Fruit fly (Drosophila melanogaster) whole organism, adult: Measurements from ENCODE around the gene Hsp67Bc.

Source experiments
- CG11617 ChIP-seq: fragments of 200-800 bp; sonication (Bioruptor generic); optimal IDR thresholded peaks from 2 replicates; lab custom pipeline; 2017; ENCODE audit warnings: mild to moderate bottlenecking, missing biosample characterization, missing genetic modification reagents, missing genetic modification characterization
- CG12768 ChIP-seq: fragments of 200-800 bp; sonication (Bioruptor generic); optimal IDR thresholded peaks from 2 replicates; lab custom pipeline; 2017; ENCODE audit warnings: missing biosample characterization, missing genetic modification characterization, mild to moderate bottlenecking, moderate library complexity, missing genetic modification reagents
- CG14711 ChIP-seq: fragments of 200-800 bp; sonication (Bioruptor generic); optimal IDR thresholded peaks from 2 replicates; lab custom pipeline; 2018; ENCODE audit warnings: missing biosample characterization, mild to moderate bottlenecking, missing genetic modification characterization, moderate library complexity
- CG1620 ChIP-seq: fragments of 200-800 bp; sonication (Bioruptor generic); optimal IDR thresholded peaks from 2 replicates; lab custom pipeline; 2016; ENCODE audit warnings: missing biosample characterization, missing genetic modification characterization
- CG33017 ChIP-seq: fragments of 200-800 bp; sonication (Bioruptor generic); optimal IDR thresholded peaks from 2 replicates; lab custom pipeline; 2018; ENCODE audit warnings: missing biosample characterization, mild to moderate bottlenecking, missing genetic modification characterization, moderate library complexity
- CG5204 ChIP-seq: fragments of 200-800 bp; sonication (Bioruptor generic); optimal IDR thresholded peaks from 2 replicates; lab custom pipeline; 2016; ENCODE audit warnings: missing biosample characterization, missing genetic modification characterization
- CG7045 ChIP-seq: fragments of 200-800 bp; sonication (Bioruptor generic); optimal IDR thresholded peaks from 2 replicates; lab custom pipeline; 2017; ENCODE audit warnings: missing biosample characterization, mild to moderate bottlenecking, missing genetic modification characterization
- CG7101 ChIP-seq: fragments of 200-800 bp; sonication (Bioruptor generic); optimal IDR thresholded peaks from 2 replicates; lab custom pipeline; 2018; ENCODE audit warnings: missing biosample characterization, mild to moderate bottlenecking, missing genetic modification characterization, moderate library complexity
- Clk ChIP-seq: fragments of 200-800 bp; sonication (Bioruptor generic); optimal IDR thresholded peaks from 2 replicates; lab custom pipeline; 2017; ENCODE audit warnings: missing biosample characterization, missing genetic modification characterization
- Crg-1 ChIP-seq: fragments of 200-800 bp; sonication (Bioruptor generic); optimal IDR thresholded peaks from 2 replicates; lab custom pipeline; 2016; ENCODE audit warnings: missing biosample characterization, missing genetic modification characterization
- Hr96 ChIP-seq: fragments of 200-800 bp; sonication (Bioruptor generic); optimal IDR thresholded peaks from 2 replicates; lab custom pipeline; 2016; ENCODE audit warnings: missing biosample characterization, missing genetic modification characterization
- Mnt ChIP-seq: fragments of 200-800 bp; sonication (Bioruptor generic); optimal IDR thresholded peaks from 2 replicates; lab custom pipeline; 2016; ENCODE audit warnings: missing biosample characterization, mild to moderate bottlenecking, missing genetic modification characterization
- bab1 ChIP-seq: fragments of 200-800 bp; sonication (Bioruptor generic); optimal IDR thresholded peaks from 3 replicates; lab custom pipeline; 2019; ENCODE audit warnings: missing biosample characterization, mild to moderate bottlenecking, missing genetic modification characterization, moderate library complexity
- cic ChIP-seq: fragments of 200-800 bp; sonication (Bioruptor generic); optimal IDR thresholded peaks from 2 replicates; lab custom pipeline; 2017; ENCODE audit warnings: missing biosample characterization, mild to moderate bottlenecking, missing genetic modification characterization, moderate library complexity
- cnc ChIP-seq, 2 experiments: fragments of >200 bp; optimal IDR thresholded peaks; 2 replicates each; lab custom pipeline; 2017
- kay ChIP-seq: fragments of 200-800 bp; sonication (Bioruptor generic); peaks from one replicate; lab custom pipeline; 2016; ENCODE audit warnings: missing biosample characterization, missing genetic modification characterization, borderline replicate concordance
- ovo ChIP-seq: fragments of 200-800 bp; sonication (Bioruptor generic); optimal IDR thresholded peaks from 2 replicates; lab custom pipeline; 2016; ENCODE audit warnings: missing biosample characterization, missing genetic modification characterization
- pad ChIP-seq: fragments of 200-800 bp; sonication (Bioruptor generic); optimal IDR thresholded peaks from 3 replicates; lab custom pipeline; 2017; ENCODE audit warnings: missing biosample characterization, missing genetic modification characterization, mild to moderate bottlenecking, moderate library complexity, missing genetic modification reagents
- tj ChIP-seq: fragments of 200-800 bp; sonication (Bioruptor generic); optimal IDR thresholded peaks from 3 replicates; lab custom pipeline; 2017; ENCODE audit warnings: missing biosample characterization, mild to moderate bottlenecking, missing genetic modification characterization, moderate library complexity
- toe ChIP-seq: fragments of 200-800 bp; sonication (Bioruptor generic); optimal IDR thresholded peaks from 2 replicates; lab custom pipeline; 2016; ENCODE audit warnings: missing biosample characterization, missing genetic modification characterization

Gene Hsp67Bc

DNA sequence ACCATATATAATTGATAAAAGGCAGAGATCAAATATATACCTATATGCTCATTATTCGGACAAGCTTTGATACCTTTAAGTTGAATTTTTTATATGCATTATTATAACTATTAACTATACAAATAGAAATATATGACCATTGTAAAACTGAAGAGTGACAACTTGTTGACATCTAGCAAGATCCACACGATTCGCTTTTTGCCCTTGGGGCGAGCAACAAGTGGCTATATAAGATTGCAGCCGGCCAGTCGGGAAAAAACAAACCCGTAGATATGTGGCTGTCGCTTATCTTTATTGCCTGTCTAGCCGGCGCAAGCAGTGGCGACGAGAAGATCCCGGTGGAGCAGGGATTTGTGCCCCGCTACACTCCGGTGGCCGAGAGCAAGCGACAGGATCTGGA lies 10.4 kb downstream of the Hsp67Bc start, which contains the start of gene CG34456:
Gene CG34456, plus strand, starts transcription at position 215 of the 400 bp plus-strand sequence.
- TF ChIP-seq CG7045 (GFP tag; lab: Kevin White, UChicago) (peak; percentile 55), bab1 (GFP tag; lab: Kevin White, UChicago) (no peak), toe (no peak), CG12768 (GFP tag; lab: Kevin White, UChicago) (peak; percentile 60), CG1620 (GFP tag; lab: Kevin White, UChicago) (no peak), CG7101 (tag; lab: Kevin White, UChicago) (peak; percentile 42), CG33017 (peak; percentile 79), ovo (GFP tag; lab: Kevin White, UChicago) (no peak), CG5204 (GFP tag; lab: Kevin White, UChicago) (no peak), Clk (no peak), kay (GFP tag; lab: Kevin White, UChicago) (peak; percentile 94), pad (no peak), Mnt (no peak), CG11617 (GFP tag; lab: Kevin White, UChicago) (peak; percentile 30), Hr96 (GFP tag; lab: Kevin White, UChicago) (no peak), Crg-1 (no peak), cnc (optimal IDR thresholded peaks at IDR 0.05; lab: Kevin White, UChicago) (no peak), cic (GFP tag; lab: Kevin White, UChicago) (peak; percentile 88), CG14711 (no peak), tj (GFP tag; lab: Kevin White, UChicago) (no peak)

DNA sequence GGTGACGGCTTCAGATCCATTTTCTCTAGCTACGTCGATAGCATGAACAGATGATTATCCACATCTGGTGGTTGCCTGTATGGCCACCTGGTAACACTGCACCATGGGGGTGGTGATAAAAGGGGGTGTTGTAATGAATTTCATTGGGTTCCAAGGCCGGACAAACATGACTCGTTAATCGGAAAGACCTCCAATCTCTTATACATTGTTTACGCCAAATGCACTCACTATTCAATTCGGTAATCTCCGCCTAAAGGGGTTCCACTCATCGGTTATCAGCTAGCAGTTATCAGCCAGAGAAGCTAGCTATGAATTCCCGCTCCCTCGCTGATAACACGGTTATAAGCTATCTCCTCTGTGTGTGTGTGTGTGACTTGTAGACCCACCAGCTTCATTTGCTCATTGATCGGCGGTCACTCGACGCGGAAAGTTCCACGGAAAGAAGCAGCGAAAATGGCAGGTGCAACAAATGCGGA lies 12.0 kb downstream of the Hsp67Bc start, which contains the start of gene Pdxk:
Gene Pdxk, plus strand, starts transcription at position 100 of the 476 bp plus-strand sequence.
- TF ChIP-seq CG1620 (GFP tag; lab: Kevin White, UChicago), result no peak
- TF ChIP-seq Crg-1, result no peak
- peak; percentile 50 for TF ChIP-seq pad
- peak; percentile 94 for TF ChIP-seq cic (GFP tag; lab: Kevin White, UChicago)
- TF ChIP-seq CG12768 (GFP tag; lab: Kevin White, UChicago), result peak; percentile 18
- TF ChIP-seq cnc (optimal IDR thresholded peaks at IDR 0.05; lab: Kevin White, UChicago), result peak in 1 of 2 experiments; percentile 3
- peak; percentile 49 for TF ChIP-seq CG7101 (tag; lab: Kevin White, UChicago)
- TF ChIP-seq CG33017, result peak; percentile 69
- TF ChIP-seq CG11617 (GFP tag; lab: Kevin White, UChicago), result peak; percentile 51
- TF ChIP-seq bab1 (GFP tag; lab: Kevin White, UChicago), result peak; percentile 39
- TF ChIP-seq CG14711, result peak; percentile 23
- TF ChIP-seq CG7045 (GFP tag; lab: Kevin White, UChicago), result peak; percentile 1
- TF ChIP-seq CG5204 (GFP tag; lab: Kevin White, UChicago), result no peak
- no peak for TF ChIP-seq kay (GFP tag; lab: Kevin White, UChicago)
- no peak for TF ChIP-seq Hr96 (GFP tag; lab: Kevin White, UChicago)
- no peak for TF ChIP-seq Clk
- peak; percentile 21 for TF ChIP-seq ovo (GFP tag; lab: Kevin White, UChicago)
- TF ChIP-seq Mnt, result peak; percentile 41
- TF ChIP-seq toe, result peak; percentile 46
- TF ChIP-seq tj (GFP tag; lab: Kevin White, UChicago), result peak; percentile 35

DNA sequence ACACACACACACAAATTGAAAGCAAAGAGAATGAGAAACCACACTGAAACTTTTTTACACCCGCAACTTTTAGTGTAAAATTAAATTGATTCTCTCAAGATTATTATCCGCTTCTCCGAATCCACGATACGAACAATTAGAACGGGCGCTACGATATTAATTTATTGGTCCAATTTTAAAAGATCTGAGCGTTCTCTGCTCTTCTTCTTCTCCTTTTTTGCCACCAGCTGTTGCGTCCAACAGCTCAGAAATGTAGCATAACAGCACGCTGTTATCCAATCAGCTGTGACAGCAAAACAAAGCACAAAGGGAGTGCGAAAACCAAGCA lies 13.6 kb downstream of the Hsp67Bc start, which contains the start of the genes UGP and Svip:
Gene UGP, minus strand, starts transcription at position 223 of the 328 bp plus-strand sequence.
Gene Svip, plus strand, starts transcription at position 287 of the 328 bp plus-strand sequence.
- TF ChIP-seq kay (GFP tag; lab: Kevin White, UChicago) (peak; percentile 76), CG7045 (GFP tag; lab: Kevin White, UChicago) (peak; percentile 14), bab1 (GFP tag; lab: Kevin White, UChicago) (peak; percentile 65), CG7101 (tag; lab: Kevin White, UChicago) (peak; percentile 38), CG11617 (GFP tag; lab: Kevin White, UChicago) (peak; percentile 26), CG14711 (peak; percentile 63), tj (GFP tag; lab: Kevin White, UChicago) (peak; percentile 30), toe (no peak), Crg-1 (no peak), Mnt (peak; percentile 49)

DNA sequence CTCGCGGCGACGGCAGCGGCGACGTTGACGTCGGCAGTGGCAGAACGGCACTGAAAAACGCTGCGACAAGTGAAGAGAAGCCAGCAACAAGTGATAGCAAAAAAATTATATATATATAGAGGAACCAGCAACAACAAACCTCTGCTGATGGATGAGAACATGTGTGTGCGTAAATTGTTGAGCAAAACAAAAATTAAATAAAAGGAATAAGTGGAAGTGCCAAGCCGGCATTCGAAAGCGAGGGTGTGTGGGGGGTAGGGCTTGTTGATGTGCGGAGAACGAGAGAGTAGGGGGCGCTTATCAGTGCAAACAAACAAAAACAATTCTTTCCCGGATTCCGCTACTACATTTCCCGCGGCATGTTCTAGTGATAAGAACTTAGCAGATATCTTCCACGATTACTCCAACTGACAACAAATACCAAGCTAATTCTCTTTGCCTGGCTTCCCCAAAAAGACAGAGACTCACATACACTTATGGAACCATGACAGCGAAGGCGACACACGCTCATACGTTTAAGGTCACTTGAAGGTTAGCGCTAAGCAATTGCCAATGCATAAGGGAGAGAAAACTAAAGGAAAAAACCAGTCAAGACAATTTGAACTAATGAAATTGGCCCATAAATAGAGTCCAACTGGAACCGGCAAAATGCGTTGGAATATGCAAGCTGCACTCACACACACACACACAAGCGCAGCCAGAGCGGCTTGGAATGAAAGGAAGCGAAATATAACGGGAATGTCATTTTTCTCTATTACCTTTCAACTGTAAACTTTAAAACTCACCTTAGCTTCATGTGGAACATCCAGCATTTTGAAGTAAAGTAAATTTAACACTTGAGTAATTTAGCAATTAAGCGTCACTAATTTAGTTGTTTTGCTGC lies 14.2 kb downstream of the Hsp67Bc start:
- peak; percentile 76 for TF ChIP-seq Mnt
- peak; percentile 99 for TF ChIP-seq cic (GFP tag; lab: Kevin White, UChicago)
- TF ChIP-seq pad, result peak; percentile 65
- no peak for TF ChIP-seq cnc (optimal IDR thresholded peaks at IDR 0.05; lab: Kevin White, UChicago)
- no peak for TF ChIP-seq CG7101 (tag; lab: Kevin White, UChicago)
- no peak for TF ChIP-seq Crg-1
- peak; percentile 76 for TF ChIP-seq tj (GFP tag; lab: Kevin White, UChicago)
- peak; percentile 92 for TF ChIP-seq ovo (GFP tag; lab: Kevin White, UChicago)

DNA sequence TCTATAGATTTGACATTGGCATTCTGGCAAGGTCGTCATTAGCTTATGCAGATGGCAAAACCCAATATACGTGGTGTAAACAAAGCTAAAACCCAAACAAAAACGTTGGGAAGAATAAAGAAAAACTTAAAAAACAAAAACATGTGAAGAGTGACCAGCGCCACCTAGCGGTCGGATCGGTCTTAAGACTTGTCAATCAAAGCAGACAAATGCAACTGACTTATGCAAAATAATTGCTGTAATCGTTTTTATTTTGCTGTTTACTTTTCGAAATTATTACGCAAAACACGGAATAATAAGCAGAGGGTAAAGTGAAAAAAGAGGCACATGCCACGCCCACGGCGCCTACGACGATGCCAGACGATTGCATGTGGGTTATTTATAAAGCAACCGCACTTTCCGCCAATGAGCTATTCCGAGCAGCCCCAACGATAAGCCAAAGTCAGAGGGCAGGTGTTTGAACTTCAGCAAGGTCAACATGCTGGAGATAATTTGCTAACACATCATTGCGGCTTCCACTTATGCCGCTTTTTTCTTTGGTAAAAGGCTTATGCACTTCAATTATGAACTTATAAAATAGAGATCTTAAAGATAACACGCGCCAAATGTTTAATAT lies 16.1 kb downstream of the Hsp67Bc start:
- TF ChIP-seq kay (GFP tag; lab: Kevin White, UChicago) (no peak), pad (no peak), cnc (optimal IDR thresholded peaks at IDR 0.05; lab: Kevin White, UChicago) (no peak), Crg-1 (no peak), cic (GFP tag; lab: Kevin White, UChicago) (no peak), ovo (GFP tag; lab: Kevin White, UChicago) (no peak), CG11617 (GFP tag; lab: Kevin White, UChicago) (no peak), CG7045 (GFP tag; lab: Kevin White, UChicago) (no peak), Clk (no peak), Mnt (no peak), bab1 (GFP tag; lab: Kevin White, UChicago) (no peak), toe (no peak), CG33017 (no peak), CG7101 (tag; lab: Kevin White, UChicago) (no peak), CG5204 (GFP tag; lab: Kevin White, UChicago) (no peak), Hr96 (GFP tag; lab: Kevin White, UChicago) (no peak), CG1620 (GFP tag; lab: Kevin White, UChicago) (no peak), CG14711 (no peak)
